Worm (Caenorhabditis elegans): ENCODE results near the gene ceh-7.

DNA sequence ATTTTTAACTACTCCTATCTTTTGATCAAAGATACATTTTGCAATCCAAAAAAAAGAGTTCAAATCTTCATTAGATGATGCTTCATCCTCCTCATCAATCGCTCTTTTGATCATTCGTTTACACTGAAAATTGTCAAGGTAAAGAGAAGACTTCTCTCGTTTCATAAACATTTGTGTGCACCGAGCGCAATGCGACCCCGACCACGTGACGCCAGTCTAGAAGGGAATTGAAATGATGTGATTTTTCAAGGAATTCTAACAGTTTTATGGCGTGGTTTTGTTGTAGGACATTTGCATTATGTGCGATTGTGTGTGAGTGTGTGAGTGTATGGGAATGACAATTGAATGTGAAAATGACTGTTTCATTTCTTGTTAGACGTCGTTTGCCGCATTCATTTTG lies 37.6 kb upstream of the ceh-7 start:
- TF ChIP-seq snpc-4 (tag; optimal IDR thresholded peaks at IDR 0.05) (no peak), mdl-1 (tag; optimal IDR thresholded peaks at IDR 0.05) (peak in 1 of 2 experiments; percentile 54), mxl-2 (GFP tag; conservative IDR thresholded peaks at IDR 0.05) (no peak), lin-39 (tag; optimal IDR thresholded peaks at IDR 0.05) (no peak)
